Worm (Caenorhabditis elegans) whole organism, L4 larva: ENCODE measurements around the gene fbxa-158.

Experiments used
- F49E8.2 ChIP-seq: sonication (generic microtip); optimal IDR thresholded peaks from 2 replicates; lab custom pipeline; 2016; ENCODE audit warnings: missing compliant biosample characterization, mild to moderate bottlenecking, missing genetic modification characterization, borderline replicate concordance
- nhr-25 ChIP-seq: sonication (generic microtip); optimal IDR thresholded peaks from 2 replicates; lab custom pipeline; 2017; ENCODE audit warnings: missing genetic modification characterization, mild to moderate bottlenecking, missing compliant biosample characterization, antibody characterized with exemption, moderate library complexity, borderline replicate concordance; ENCODE audit not compliant: insufficient read depth
- php-3 ChIP-seq: fragments of 200-800 bp; sonication (Bioruptor generic); IDR thresholded peaks from 2 replicates; pipeline ENCODE4 v1.3.6; 2022; ENCODE audit warnings: missing genetic modification reagents, missing genetic modification characterization, missing compliant biosample characterization
- unc-130 ChIP-seq: sonication (generic microtip); optimal IDR thresholded peaks from 2 replicates; lab custom pipeline; 2016; ENCODE audit warnings: missing genetic modification reagents, missing genetic modification characterization, missing compliant biosample characterization

DNA sequence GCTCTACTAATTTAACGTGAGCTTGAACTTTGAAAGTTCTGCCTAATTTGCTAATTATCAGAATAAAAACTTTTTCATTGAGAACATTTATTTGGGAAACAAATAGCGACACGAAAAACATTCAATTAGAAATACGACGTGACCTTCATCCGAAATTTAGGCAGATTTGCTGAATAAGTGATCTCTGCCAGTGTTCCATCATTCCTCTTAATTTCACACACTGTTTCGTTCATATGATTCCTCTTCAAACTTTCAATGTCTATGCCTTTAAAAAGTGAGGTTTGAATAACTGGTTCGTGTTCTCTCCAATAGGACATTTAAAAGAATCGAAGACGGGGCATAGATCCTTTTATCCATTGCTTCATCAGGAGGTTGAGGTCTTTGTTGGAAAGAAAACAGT lies 29.4 kb upstream of the fbxa-158 start, which contains the start of gene fbxb-20:
- no peak for TF ChIP-seq nhr-25 (tag; lab: Kevin White, UChicago)
- TF ChIP-seq F49E8.2 (tag; lab: Kevin White, UChicago): no peak
- no peak for TF ChIP-seq unc-130 (GFP tag; lab: Kevin White, UChicago)
- TF ChIP-seq php-3 (GFP tag; lab: Robert Waterston, UW): no peak
